Worm (Caenorhabditis elegans) whole organism, midembryonic: ENCODE data around the gene ccr-4.

ENCODE experiments used
- T22C8.4 ChIP-seq: fragments of 200-800 bp; sonication (Bioruptor generic); IDR thresholded peaks from 2 replicates; pipeline ENCODE4 v1.3.6; 2022; ENCODE audit warnings: missing genetic modification characterization, missing compliant biosample characterization
- cog-1 ChIP-seq: sonication (generic microtip); optimal IDR thresholded peaks from 2 replicates; lab custom pipeline; 2016; ENCODE audit warnings: missing genetic modification characterization, missing compliant biosample characterization
- flt-1 ChIP-seq: fragments of 200-800 bp; sonication (Bioruptor generic); IDR thresholded peaks from 2 replicates; pipeline ENCODE4 v1.3.6; 2022; ENCODE audit warnings: missing genetic modification characterization, missing compliant biosample characterization
- klf-2 ChIP-seq: fragments of 200-800 bp; sonication (Bioruptor generic); conservative IDR thresholded peaks from 2 replicates; pipeline ENCODE4 v1.3.6; 2022; ENCODE audit warnings: missing genetic modification reagents, missing genetic modification characterization, missing compliant biosample characterization
- med-1 ChIP-seq: sonication (generic microtip); optimal IDR thresholded peaks from 2 replicates; lab custom pipeline; 2017; ENCODE audit warnings: missing genetic modification characterization, mild to moderate bottlenecking, missing compliant biosample characterization, antibody characterized with exemption, missing genetic modification reagents; ENCODE audit not compliant: insufficient read depth
- ref-1 ChIP-seq: fragments of 200-800 bp; sonication (Bioruptor generic); conservative IDR thresholded peaks from 2 replicates; pipeline ENCODE4 v1.3.6; 2022; ENCODE audit warnings: missing genetic modification reagents, missing genetic modification characterization, missing compliant biosample characterization
- tab-1 ChIP-seq: fragments of 200-800 bp; sonication (Bioruptor generic); IDR thresholded peaks from 2 replicates; pipeline ENCODE4 v1.3.6; 2022; ENCODE audit warnings: missing genetic modification characterization, missing compliant biosample characterization
- ztf-29 ChIP-seq: fragments of 200-800 bp; sonication (Bioruptor generic); IDR thresholded peaks from 2 replicates; pipeline ENCODE4 v1.3.6; 2022; ENCODE audit warnings: missing genetic modification reagents, missing genetic modification characterization, missing compliant biosample characterization

- TF ChIP-seq ref-1, result no peak
- TF ChIP-seq tab-1 (GFP tag; lab: Robert Waterston, UW), result no peak
- no peak for TF ChIP-seq ztf-29 (GFP tag; lab: Robert Waterston, UW)
- no peak for TF ChIP-seq flt-1 (GFP tag; lab: Robert Waterston, UW)
- no peak for TF ChIP-seq klf-2 (GFP tag; lab: Robert Waterston, UW)
- TF ChIP-seq cog-1, result no peak
- TF ChIP-seq med-1 (GFP tag; lab: Kevin White, UChicago), result no peak
- no peak for TF ChIP-seq T22C8.4 (GFP tag; lab: Robert Waterston, UW)
Measured at ce11 chrIV:12330840-12331359, 30.4 kb upstream of the ccr-4 start, which contains the start of gene ufd-1.
